Worm (Caenorhabditis elegans) whole organism, L4/young adult: ENCODE results near the gene pgp-13.

Source experiments
- W03F9.2 ChIP-seq: fragments of 150-350 bp; optimal IDR thresholded peaks from 2 replicates; lab custom pipeline; 2014; ENCODE audit warnings: missing biosample characterization, missing genetic modification characterization
- dao-5 ChIP-seq: sonication (generic microtip); optimal IDR thresholded peaks from 2 replicates; lab custom pipeline; 2016; ENCODE audit warnings: missing genotype, missing genetic modification characterization, moderate library complexity, missing compliant biosample characterization
- him-1 ChIP-seq: sonication (generic microtip); optimal IDR thresholded peaks from 2 replicates; lab custom pipeline; 2016; ENCODE audit warnings: missing genotype, missing genetic modification reagents, missing genetic modification characterization, missing compliant biosample characterization

The pgp-13 gene

DNA sequence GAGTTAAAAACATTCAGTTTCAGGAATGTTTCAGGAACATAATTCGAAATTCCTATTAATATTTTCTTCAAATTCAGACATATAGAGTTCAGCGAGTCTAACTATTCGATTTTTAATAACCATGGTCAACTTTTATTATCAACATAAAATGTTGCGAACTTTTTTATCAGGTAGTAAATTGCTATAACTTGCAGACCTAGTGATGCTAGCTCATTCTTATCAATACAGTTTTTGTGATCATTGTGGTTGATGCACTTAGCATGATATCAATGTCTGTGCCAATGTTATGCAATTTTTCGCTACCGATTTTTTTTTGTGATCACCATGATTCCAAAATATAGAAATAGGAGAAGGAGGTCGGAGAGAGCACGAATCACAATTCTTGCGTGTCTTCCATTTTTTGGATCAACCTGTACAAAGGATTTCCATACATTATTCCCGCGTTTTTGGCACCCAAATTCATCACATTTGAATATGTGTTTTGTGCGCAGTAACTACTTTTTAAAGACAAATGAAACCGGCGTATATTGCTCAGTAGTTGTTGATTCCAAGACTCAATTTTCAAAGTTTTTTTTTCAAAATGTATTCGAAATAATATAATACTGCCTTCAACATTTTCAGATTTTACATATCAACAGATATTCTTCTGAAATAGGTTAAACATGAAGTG, 7.2 kb upstream of the pgp-13 start, which contains the start of gene pgp-12:
Gene pgp-12 (plus strand): TSS at position 620 of the 670 bp plus-strand sequence.
- TF ChIP-seq him-1 (tag; lab: Kevin White, UChicago): no peak
- no peak for TF ChIP-seq W03F9.2 (tag; lab: Kevin White, UChicago)
- no peak for TF ChIP-seq dao-5 (tag; lab: Kevin White, UChicago)

DNA sequence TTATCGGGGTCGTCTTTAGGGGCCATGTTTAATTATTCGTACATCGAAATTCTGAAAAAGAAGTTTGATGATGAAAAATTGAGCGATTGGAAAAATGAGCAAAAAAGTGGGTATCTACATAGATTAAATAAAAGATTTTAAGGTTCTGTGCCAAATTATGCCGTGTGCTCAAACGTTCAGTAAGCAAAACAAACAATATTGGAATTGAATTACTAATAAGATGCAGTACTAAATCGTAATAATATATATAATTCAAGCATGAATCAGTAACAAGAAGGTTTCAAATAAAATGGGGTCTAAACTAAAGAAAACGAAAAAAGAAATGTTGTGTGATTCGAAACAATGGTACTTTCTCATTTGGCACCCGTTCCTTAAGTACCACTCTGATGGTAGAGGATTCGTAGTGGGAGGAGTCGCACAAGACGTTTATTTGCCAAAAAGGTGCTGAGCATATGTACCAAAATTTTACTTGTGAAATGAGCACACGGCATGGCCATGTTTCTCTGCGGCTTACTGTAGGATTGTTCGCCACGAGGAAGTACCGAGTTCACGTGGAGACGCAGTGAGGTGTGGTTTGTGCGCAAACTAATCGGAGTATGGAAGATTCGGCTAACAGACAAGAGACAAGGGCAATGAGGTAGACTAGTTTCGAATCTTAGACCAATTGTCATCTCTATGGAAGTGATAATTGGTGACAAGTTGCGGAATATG, 11.1 kb downstream of the pgp-13 start, which contains the start of gene pgp-14:
Gene pgp-14 (minus strand): TSS at position 51 of the 711 bp plus-strand sequence.
- TF ChIP-seq him-1 (tag; lab: Kevin White, UChicago) (no peak), W03F9.2 (tag; lab: Kevin White, UChicago) (no peak), dao-5 (tag; lab: Kevin White, UChicago) (no peak)

DNA sequence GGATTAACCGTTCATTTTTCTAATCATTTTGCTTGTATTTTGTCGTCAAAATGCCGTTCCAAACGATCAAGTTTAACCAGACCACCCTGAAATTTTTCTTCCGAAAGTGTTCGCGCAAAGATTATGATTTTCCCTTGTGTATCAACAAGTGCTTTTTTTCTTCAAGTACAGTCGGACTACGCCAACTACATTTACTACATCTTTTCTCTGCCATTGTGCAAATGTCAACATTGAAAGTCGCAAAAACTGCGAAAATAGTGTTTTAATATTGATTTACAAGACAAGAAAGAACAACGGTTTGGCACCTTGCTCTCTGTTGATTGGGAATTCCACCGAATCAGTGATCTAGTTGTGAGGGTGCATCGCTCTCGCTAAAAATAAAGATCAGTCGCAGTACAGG, 12.3 kb downstream of the pgp-13 start:
- no peak for TF ChIP-seq dao-5 (tag; lab: Kevin White, UChicago)

DNA sequence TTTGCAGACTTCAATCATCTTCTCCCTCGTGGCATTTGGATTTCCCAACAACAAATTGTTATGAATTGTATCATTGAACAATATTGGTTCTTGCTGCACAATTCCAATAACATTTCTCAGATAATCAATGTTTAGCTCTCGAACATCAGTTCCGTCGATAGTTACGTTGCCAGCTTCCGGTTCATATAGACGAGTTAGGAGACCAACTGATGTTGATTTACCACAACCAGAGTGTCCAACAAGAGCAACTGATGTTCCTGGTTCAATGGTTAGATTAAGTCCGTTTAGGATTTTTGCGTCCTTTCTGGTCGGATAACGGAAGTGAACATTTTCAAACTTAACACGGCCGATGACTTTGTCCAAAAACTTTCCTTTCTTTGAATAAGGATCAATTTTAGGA, 15.5 kb downstream of the pgp-13 start:
- no peak for TF ChIP-seq dao-5 (tag; lab: Kevin White, UChicago)
- TF ChIP-seq him-1 (tag; lab: Kevin White, UChicago): no peak
- TF ChIP-seq W03F9.2 (tag; lab: Kevin White, UChicago): no peak

DNA sequence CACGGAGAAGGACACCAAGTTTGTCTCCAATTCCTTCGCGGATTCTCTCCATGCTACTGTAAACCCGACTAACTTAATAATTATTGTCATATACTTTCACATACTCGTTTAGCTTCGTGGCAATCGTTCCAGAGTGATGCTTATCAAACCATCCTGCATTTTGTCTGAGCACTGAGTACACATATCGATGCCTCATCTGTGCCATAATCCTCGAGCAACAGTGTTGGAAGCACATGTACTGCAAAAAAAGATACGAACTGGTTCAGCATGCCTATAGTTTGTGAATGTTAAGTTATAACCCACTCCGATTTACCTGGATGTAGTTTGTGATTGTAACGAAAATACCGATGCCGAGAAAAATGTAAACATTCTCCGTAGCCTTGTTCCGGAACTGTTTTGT, 16.5 kb downstream of the pgp-13 start:
- TF ChIP-seq W03F9.2 (tag; lab: Kevin White, UChicago) (no peak), him-1 (tag; lab: Kevin White, UChicago) (no peak), dao-5 (tag; lab: Kevin White, UChicago) (no peak)

DNA sequence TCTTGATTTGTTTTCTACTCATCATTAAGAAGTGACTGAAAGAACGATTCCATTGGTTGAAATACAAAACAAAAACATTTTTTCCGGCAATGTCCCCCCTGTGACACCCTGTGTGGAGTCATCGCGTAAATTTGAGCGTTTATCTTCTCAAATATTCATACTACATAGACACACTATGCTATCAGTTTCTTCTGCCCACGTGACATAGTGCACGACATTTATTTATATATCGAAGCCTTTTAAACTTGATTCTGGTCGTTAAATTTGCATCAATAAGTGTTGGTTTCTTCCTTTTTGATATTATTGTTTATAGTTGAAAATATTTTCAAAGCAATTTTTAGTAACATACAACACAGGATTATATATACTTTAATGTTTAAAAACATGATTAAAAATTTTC, 20.5 kb downstream of the pgp-13 start:
- TF ChIP-seq dao-5 (tag; lab: Kevin White, UChicago) (no peak), him-1 (tag; lab: Kevin White, UChicago) (no peak), W03F9.2 (tag; lab: Kevin White, UChicago) (no peak)

DNA sequence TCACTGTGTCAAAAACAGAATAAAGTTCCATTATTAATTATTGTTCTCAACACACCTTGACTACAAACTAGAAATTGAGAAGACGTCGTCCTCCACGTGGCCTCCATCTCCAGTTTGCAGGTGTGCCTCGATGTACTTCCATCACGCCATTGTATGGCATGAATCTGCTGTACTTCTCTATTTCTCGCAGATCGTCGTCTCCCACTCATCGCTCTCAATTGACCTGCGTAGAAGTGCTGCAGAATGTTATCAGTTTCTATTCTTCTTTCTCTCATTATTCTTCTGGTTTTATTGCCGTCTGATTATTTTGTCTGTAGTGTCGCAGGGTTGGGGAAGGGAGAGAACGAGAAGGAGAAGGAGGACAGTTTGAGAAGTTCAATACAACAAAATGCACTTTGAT, 21.1 kb downstream of the pgp-13 start:
- no peak for TF ChIP-seq him-1 (tag; lab: Kevin White, UChicago)
- TF ChIP-seq W03F9.2 (tag; lab: Kevin White, UChicago): no peak
- TF ChIP-seq dao-5 (tag; lab: Kevin White, UChicago): no peak

DNA sequence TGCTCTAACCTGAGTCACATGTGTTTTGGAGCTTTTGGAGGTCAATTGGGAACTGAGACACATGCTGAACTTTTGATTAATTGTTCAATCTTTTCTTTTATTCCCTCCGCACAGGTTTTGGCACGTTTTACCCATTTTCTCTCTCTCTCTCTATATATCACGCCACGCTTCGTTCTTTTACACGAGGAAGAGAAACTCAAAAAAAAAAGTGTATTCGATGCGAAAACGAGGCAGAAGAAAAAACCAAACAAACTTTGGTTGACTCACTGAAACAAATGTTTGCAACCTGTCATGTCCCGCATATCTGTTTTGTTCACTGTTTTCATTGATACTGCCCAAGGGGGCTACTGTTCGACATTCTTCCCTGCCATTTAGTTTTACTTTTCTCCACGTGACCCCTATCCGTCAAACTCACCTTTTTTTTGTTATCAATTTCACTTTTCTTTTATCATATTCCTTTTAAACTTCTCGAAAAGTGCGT, 22.8 kb downstream of the pgp-13 start:
- TF ChIP-seq him-1 (tag; lab: Kevin White, UChicago) (no peak), dao-5 (tag; lab: Kevin White, UChicago) (no peak)

DNA sequence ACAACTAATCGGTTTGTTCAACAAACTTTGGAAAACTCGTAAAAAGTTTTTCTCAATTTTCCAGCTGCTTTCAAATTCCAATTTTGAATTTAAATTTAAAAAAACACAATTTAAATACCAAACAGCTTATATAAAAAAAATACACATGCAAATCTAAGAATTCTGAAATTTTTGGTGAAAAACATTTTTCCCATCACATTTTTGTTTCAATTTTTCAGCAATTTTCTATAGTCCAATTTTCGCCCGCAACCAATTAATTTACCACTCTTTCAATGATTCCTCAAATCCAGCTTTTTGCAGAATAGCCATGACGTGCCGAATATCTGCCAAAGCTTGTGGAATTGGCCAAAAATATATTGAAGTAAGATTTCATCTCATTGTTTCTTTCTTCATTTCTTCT, 23.2 kb downstream of the pgp-13 start, which contains the start of gene cept-1:
Gene cept-1 (plus strand): TSS at position 301 of the 400 bp plus-strand sequence.
- TF ChIP-seq dao-5 (tag; lab: Kevin White, UChicago): no peak

DNA sequence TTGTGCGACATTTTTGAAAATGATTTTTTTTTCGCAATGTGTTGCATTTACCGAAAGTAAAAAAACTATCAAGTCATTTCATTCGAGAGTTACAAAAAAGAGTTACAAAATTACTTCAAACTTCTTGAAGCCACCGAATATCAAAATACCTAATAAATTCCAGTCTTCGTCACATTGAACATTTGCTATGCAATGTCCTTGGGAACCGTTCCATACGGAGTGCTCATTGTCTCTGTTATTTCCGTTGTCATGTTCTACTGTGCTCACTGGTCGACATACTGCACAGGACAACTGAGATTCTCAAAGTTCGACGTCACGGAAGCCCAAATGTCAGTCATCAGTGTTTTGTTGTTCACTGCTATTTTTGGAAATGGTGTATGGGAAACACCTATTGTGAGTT, 25.5 kb downstream of the pgp-13 start:
- TF ChIP-seq him-1 (tag; lab: Kevin White, UChicago) (no peak), W03F9.2 (tag; lab: Kevin White, UChicago) (no peak), dao-5 (tag; lab: Kevin White, UChicago) (no peak)

DNA sequence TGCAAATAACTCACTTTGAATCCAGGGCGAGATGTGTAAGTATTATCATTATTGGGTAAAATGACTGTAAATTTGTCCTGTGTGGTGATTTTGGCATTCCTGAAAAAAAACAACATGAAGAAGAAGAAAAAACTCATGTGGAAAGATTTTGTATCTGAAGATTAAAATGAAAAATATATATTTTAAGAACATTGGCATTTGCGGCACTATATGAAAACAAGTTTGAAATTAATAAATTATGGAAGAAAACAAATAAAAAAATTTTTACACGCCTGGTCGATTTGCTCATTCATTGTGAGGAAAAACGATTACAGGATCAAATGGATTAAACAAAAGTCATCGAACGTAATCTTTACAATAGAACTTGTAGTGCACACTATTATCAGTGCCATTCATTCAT, 31.1 kb downstream of the pgp-13 start, which contains the start of gene ilc-17.1:
Gene ilc-17.1 (minus strand): TSS at position 101 of the 400 bp plus-strand sequence.
- no peak for TF ChIP-seq him-1 (tag; lab: Kevin White, UChicago)
- no peak for TF ChIP-seq dao-5 (tag; lab: Kevin White, UChicago)
- no peak for TF ChIP-seq W03F9.2 (tag; lab: Kevin White, UChicago)

DNA sequence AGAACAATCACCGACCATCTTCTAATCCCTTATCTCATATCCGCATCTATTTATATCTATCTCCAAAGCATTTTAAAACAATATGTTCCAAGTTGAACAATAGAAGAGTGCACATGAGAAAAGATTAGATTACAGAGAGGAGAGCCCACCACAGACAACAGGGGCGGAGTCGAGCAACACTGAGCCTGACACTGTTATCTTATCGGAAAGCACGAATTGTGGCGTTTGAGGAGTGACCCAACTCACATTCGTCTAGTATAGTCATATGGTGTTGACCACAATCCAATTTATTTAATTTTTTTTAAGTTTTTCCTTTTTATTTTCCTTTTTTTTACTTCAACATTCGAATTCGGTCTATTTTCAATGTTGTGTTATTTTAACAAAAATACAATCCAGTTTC, 42.1 kb downstream of the pgp-13 start:
- TF ChIP-seq W03F9.2 (tag; lab: Kevin White, UChicago) (no peak), him-1 (tag; lab: Kevin White, UChicago) (no peak), dao-5 (tag; lab: Kevin White, UChicago) (no peak)

DNA sequence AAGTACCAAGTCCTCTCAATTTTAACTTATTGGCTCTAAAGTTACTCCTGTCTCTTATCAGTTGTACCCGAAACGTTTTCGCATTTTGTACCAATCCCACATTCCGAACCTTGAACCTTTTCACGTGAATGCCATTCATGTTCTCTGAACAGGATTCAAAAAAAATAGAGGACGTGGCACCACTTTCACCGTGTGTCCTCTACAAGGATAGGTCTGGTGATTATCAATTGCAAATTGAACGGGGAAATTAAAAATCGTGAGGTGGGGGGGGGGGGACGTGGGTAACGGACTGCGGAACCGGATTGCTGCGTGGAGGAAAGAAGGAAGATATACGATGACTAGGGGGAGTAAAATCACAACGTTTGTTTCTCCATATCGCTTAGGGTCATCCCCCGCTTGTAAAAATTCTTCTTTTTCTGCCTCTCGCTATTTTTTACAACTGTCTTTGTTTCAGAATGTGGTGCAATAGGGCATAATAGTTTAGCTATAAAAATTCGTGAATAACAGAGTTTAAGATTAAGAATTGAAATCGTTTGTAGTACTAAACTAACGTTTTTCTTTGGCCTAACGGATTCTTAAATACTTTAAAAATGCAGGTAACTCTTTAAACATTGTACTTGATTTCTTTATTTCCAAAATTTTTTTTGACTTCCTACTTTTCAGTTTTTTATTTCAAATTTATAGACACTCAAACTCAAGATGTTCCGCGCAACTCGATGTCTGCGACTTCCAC, 43.3 kb downstream of the pgp-13 start, which contains the start of gene alh-13:
Gene alh-13 (plus strand): TSS at position 683 of the 733 bp plus-strand sequence.
- TF ChIP-seq him-1 (tag; lab: Kevin White, UChicago): no peak
- TF ChIP-seq W03F9.2 (tag; lab: Kevin White, UChicago): no peak
- no peak for TF ChIP-seq dao-5 (tag; lab: Kevin White, UChicago)
